Fruit fly (Drosophila melanogaster) whole organism, pupa: ENCODE measurements around the gene Polr1H.

ENCODE experiments used
- CG12605 ChIP-seq: fragments of 200-800 bp; sonication (Bioruptor generic); IDR thresholded peaks from 2 replicates; pipeline ENCODE4 v1.3.6; 2022; ENCODE audit warnings: missing biosample characterization, missing genetic modification characterization
- D1 ChIP-seq: fragments of 200-800 bp; sonication (Bioruptor generic); optimal IDR thresholded peaks from 2 replicates; lab custom pipeline; 2018; ENCODE audit warnings: missing biosample characterization, mild to moderate bottlenecking, missing genetic modification characterization, moderate library complexity

- TF ChIP-seq CG12605 (GFP tag; lab: Robert Waterston, UW) (no peak), D1 (no peak)
Observed at dm6 chr3R:21793760-21794159, 16.1 kb upstream of the Polr1H start.
